Fruit fly (Drosophila melanogaster) Kc167 (cell line): ENCODE measurements around the gene Mical.

Experiments
- Myc ChIP-seq: fragments of >200 bp; optimal IDR thresholded peaks from 2 replicates; lab custom pipeline; 2017; ENCODE audit warnings: missing external identifiers
- Sin3A ChIP-seq: fragments of >200 bp; optimal IDR thresholded peaks from 2 replicates; lab custom pipeline; 2018; ENCODE audit warnings: missing external identifiers
- insv ChIP-seq: fragments of >200 bp; optimal IDR thresholded peaks from 3 replicates; lab custom pipeline; 2018; ENCODE audit warnings: missing external identifiers
- psq ChIP-seq: fragments of >200 bp; optimal IDR thresholded peaks from 2 replicates; lab custom pipeline; 2017; ENCODE audit warnings: missing external identifiers
- ttk ChIP-seq: sonication (Bioruptor generic); optimal IDR thresholded peaks from 2 replicates; lab custom pipeline; 2017; ENCODE audit warnings: missing external identifiers

dm6 chr3R:10028378-10028777 is 14.3 kb downstream of the Mical start:
- TF ChIP-seq insv (lab: Kevin White, UChicago): no peak
- no peak for TF ChIP-seq Sin3A (lab: Kevin White, UChicago)
- TF ChIP-seq psq (lab: Kevin White, UChicago): no peak
- TF ChIP-seq ttk (lab: Kevin White, UChicago): no peak
- no peak for TF ChIP-seq Myc
